Fruit fly (Drosophila melanogaster) whole organism, prepupa: ENCODE measurements around the gene CG43925.

Experiments
- CG11762 ChIP-seq: fragments of 200-800 bp; sonication (Bioruptor generic); optimal IDR thresholded peaks from 3 replicates; lab custom pipeline; 2016; ENCODE audit warnings: missing biosample characterization, missing genetic modification characterization; ENCODE audit not compliant: insufficient read depth
- CG34406 ChIP-seq: fragments of 200-800 bp; sonication (Bioruptor generic); optimal IDR thresholded peaks from 3 replicates; lab custom pipeline; 2016; ENCODE audit warnings: missing biosample characterization, missing genetic modification characterization
- CG8119 ChIP-seq: fragments of 200-800 bp; sonication (Bioruptor generic); IDR thresholded peaks from 3 replicates; pipeline ENCODE4 v1.3.6; 2022; ENCODE audit warnings: missing biosample characterization, missing genetic modification characterization
- Smox ChIP-seq: fragments of 200-800 bp; sonication (Bioruptor generic); optimal IDR thresholded peaks from 3 replicates; lab custom pipeline; 2016; ENCODE audit warnings: missing biosample characterization, missing genetic modification characterization
- achi ChIP-seq: fragments of 200-800 bp; sonication (Bioruptor generic); optimal IDR thresholded peaks from 3 replicates; lab custom pipeline; 2016; ENCODE audit warnings: missing biosample characterization, missing genetic modification characterization

DNA sequence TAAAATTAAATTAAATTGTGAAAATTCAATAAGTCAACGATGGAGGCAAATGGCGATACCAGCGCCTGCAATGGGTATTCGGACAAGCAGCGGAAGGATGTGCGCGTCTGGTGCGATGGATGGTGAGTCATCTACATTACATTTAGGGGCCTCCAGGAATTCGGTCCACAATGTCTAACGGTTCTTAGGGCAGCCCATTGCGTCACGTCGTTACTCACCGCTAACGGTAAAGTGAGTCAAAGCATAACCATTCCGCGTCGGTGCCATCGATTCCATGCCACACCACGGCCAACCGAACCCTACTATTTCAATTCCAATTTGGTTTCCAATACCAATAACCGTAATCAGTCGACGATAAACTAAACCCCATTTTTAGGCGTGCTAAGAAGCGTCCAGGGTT is 27.9 kb downstream of the CG43925 start:
- no peak for TF ChIP-seq Smox
- TF ChIP-seq CG34406, result no peak
- TF ChIP-seq CG8119, result no peak
- TF ChIP-seq CG11762, result no peak
- no peak for TF ChIP-seq achi (GFP tag; lab: Kevin White, UChicago)
